Fruit fly (Drosophila melanogaster) whole organism, embryonic: ENCODE measurements around the gene CG33060.

Source experiments
- Abd-B ChIP-seq: fragments of 200-800 bp; sonication (Bioruptor generic); optimal IDR thresholded peaks from 2 replicates; lab custom pipeline; 2018; ENCODE audit warnings: missing biosample characterization, mild to moderate bottlenecking, missing genetic modification characterization, moderate library complexity
- Atf-2 ChIP-seq: fragments of 200-800 bp; sonication (Bioruptor generic); optimal IDR thresholded peaks from 2 replicates; lab custom pipeline; 2016; ENCODE audit warnings: missing biosample characterization, missing genetic modification characterization
- Blimp-1 ChIP-seq: fragments of 200-800 bp; sonication (Bioruptor generic); optimal IDR thresholded peaks from 3 replicates; lab custom pipeline; 2018; ENCODE audit warnings: missing biosample characterization, missing genetic modification characterization, mild to moderate bottlenecking, moderate library complexity, missing genetic modification reagents
- BtbVII ChIP-seq: fragments of 200-800 bp; sonication (Bioruptor generic); optimal IDR thresholded peaks from 3 replicates; lab custom pipeline; 2017; ENCODE audit warnings: missing biosample characterization, mild to moderate bottlenecking, missing genetic modification characterization
- C15 ChIP-seq: fragments of 200-800 bp; sonication (Bioruptor generic); IDR thresholded peaks from 3 replicates; pipeline ENCODE4 v1.3.6; 2022; ENCODE audit warnings: missing biosample characterization, missing genetic modification characterization
- CG10209 ChIP-seq: fragments of 200-800 bp; sonication (Bioruptor generic); optimal IDR thresholded peaks from 3 replicates; lab custom pipeline; 2017; ENCODE audit warnings: missing biosample characterization, mild to moderate bottlenecking, missing genetic modification characterization, missing genetic modification reagents
- CG10565 ChIP-seq: fragments of 200-800 bp; sonication (Bioruptor generic); optimal IDR thresholded peaks from 3 replicates; lab custom pipeline; 2016; ENCODE audit warnings: missing biosample characterization, mild to moderate bottlenecking, missing genetic modification characterization
- CG12659 ChIP-seq: fragments of 200-800 bp; sonication (Bioruptor generic); optimal IDR thresholded peaks from 3 replicates; lab custom pipeline; 2017; ENCODE audit warnings: mild to moderate bottlenecking, missing biosample characterization, missing genetic modification reagents, missing genetic modification characterization
- CG13287 ChIP-seq: fragments of 200-800 bp; sonication (Bioruptor generic); IDR thresholded peaks from 2 replicates; pipeline ENCODE4 v1.3.6; 2022; ENCODE audit warnings: missing biosample characterization, missing genetic modification characterization; ENCODE audit not compliant: partially characterized antibody
- CG13424 ChIP-seq: fragments of 200-800 bp; sonication (Bioruptor generic); optimal IDR thresholded peaks from 2 replicates; lab custom pipeline; 2019; ENCODE audit warnings: missing biosample characterization, mild to moderate bottlenecking, missing genetic modification characterization, moderate library complexity
- CG14441 ChIP-seq: fragments of 200-800 bp; sonication (Bioruptor generic); IDR thresholded peaks from 2 replicates; pipeline ENCODE4 v1.3.6; 2022; ENCODE audit warnings: missing biosample characterization, missing genetic modification characterization
- CG15269 ChIP-seq: fragments of 200-800 bp; sonication (Bioruptor generic); optimal IDR thresholded peaks from 2 replicates; lab custom pipeline; 2018; ENCODE audit warnings: missing biosample characterization, mild to moderate bottlenecking, missing genetic modification characterization, moderate library complexity
- CG1603 ChIP-seq: fragments of 200-800 bp; sonication (Bioruptor generic); optimal IDR thresholded peaks from 2 replicates; lab custom pipeline; 2019; ENCODE audit warnings: missing biosample characterization, mild to moderate bottlenecking, missing genetic modification characterization, moderate library complexity
- CG17802 ChIP-seq: fragments of 200-800 bp; sonication (Bioruptor generic); optimal IDR thresholded peaks from 2 replicates; lab custom pipeline; 2018; ENCODE audit warnings: missing biosample characterization, mild to moderate bottlenecking, missing genetic modification characterization, moderate library complexity
- CG32532 ChIP-seq: fragments of 200-800 bp; sonication (Bioruptor generic); IDR thresholded peaks from 2 replicates; pipeline ENCODE4 v1.3.6; 2022; ENCODE audit warnings: missing biosample characterization, missing genetic modification characterization
- CG42726 ChIP-seq: fragments of 200-800 bp; sonication (Bioruptor generic); IDR thresholded peaks from 2 replicates; pipeline ENCODE4 v1.3.6; 2022; ENCODE audit warnings: missing biosample characterization, missing genetic modification characterization; ENCODE audit not compliant: partially characterized antibody
- CG7357 ChIP-seq: fragments of 200-800 bp; sonication (Bioruptor generic); IDR thresholded peaks from 3 replicates; pipeline ENCODE4 v1.3.6; 2022; ENCODE audit warnings: missing biosample characterization, missing genetic modification characterization
- CG7372 ChIP-seq: fragments of 200-800 bp; sonication (Bioruptor generic); IDR thresholded peaks from 2 replicates; pipeline ENCODE4 v1.3.6; 2022; ENCODE audit warnings: missing biosample characterization, missing genetic modification characterization
- CG7839 ChIP-seq: fragments of 200-800 bp; sonication (Bioruptor generic); optimal IDR thresholded peaks from 3 replicates; lab custom pipeline; 2018; ENCODE audit warnings: missing biosample characterization, mild to moderate bottlenecking, missing genetic modification characterization, moderate library complexity
- CG9609 ChIP-seq: fragments of 200-800 bp; sonication (Bioruptor generic); optimal IDR thresholded peaks from 3 replicates; lab custom pipeline; 2016; ENCODE audit warnings: missing biosample characterization, missing genetic modification characterization
- CoRest ChIP-seq: fragments of 200-800 bp; sonication (Bioruptor generic); optimal IDR thresholded peaks from 3 replicates; lab custom pipeline; 2018; ENCODE audit warnings: missing biosample characterization, mild to moderate bottlenecking, missing genetic modification characterization, moderate library complexity
- Gug ChIP-seq: fragments of 200-800 bp; sonication (Bioruptor generic); IDR thresholded peaks from 4 replicates; pipeline ENCODE4 v1.3.6; 2022; ENCODE audit warnings: missing biosample characterization, missing genetic modification characterization
- HLH3B ChIP-seq: fragments of 200-800 bp; sonication (Bioruptor generic); IDR thresholded peaks from 2 replicates; pipeline ENCODE4 v1.3.6; 2022; ENCODE audit warnings: missing biosample characterization, missing genetic modification characterization
- Meics ChIP-seq: fragments of 200-800 bp; sonication (Bioruptor generic); optimal IDR thresholded peaks from 2 replicates; lab custom pipeline; 2017; ENCODE audit warnings: missing biosample characterization, mild to moderate bottlenecking, missing genetic modification characterization
- NC2α ChIP-seq: fragments of 200-800 bp; sonication (Bioruptor generic); optimal IDR thresholded peaks from 2 replicates; lab custom pipeline; 2016; ENCODE audit warnings: missing biosample characterization, missing genetic modification characterization
- Pdp1 ChIP-seq, 2 experiments: fragments of 200-800 bp; sonication (Bioruptor generic); optimal IDR thresholded peaks; 3 replicates each; lab custom pipeline; 2016; ENCODE audit warnings: missing biosample characterization in 2 of 2, missing genetic modification characterization in 2 of 2, mild to moderate bottlenecking in 1 of 2, moderate library complexity in 1 of 2
- Sox102F ChIP-seq: fragments of 200-800 bp; sonication (Bioruptor generic); optimal IDR thresholded peaks from 2 replicates; lab custom pipeline; 2018; ENCODE audit warnings: missing biosample characterization, mild to moderate bottlenecking, missing genetic modification characterization, moderate library complexity
- Stat92E ChIP-seq, 3 experiments: fragments of >200 bp in 2 of 3; fragments of 200-800 bp in 1 of 3; sonication (Bioruptor generic) in 1 of 3; optimal IDR thresholded peaks; 2 replicates each; lab custom pipeline; 2017 to 2019; ENCODE audit warnings: missing biosample characterization in 3 of 3, missing genetic modification characterization in 3 of 3, mild to moderate bottlenecking in 1 of 3, moderate library complexity in 1 of 3
- Taf1 ChIP-seq: fragments of 200-800 bp; sonication (Bioruptor generic); IDR thresholded peaks from 2 replicates; pipeline ENCODE4 v1.3.6; 2022; ENCODE audit warnings: missing biosample characterization, missing genetic modification characterization
- Vsx1 ChIP-seq: fragments of 200-800 bp; sonication (Bioruptor generic); optimal IDR thresholded peaks from 2 replicates; lab custom pipeline; 2017; ENCODE audit warnings: missing biosample characterization, mild to moderate bottlenecking, missing genetic modification characterization, missing genetic modification reagents
- ara ChIP-seq: fragments of 200-800 bp; sonication (Bioruptor generic); IDR thresholded peaks from 2 replicates; pipeline ENCODE4 v1.3.6; 2022; ENCODE audit warnings: missing biosample characterization, missing genetic modification characterization
- bigmax ChIP-seq: fragments of 200-800 bp; sonication (Bioruptor generic); optimal IDR thresholded peaks from 2 replicates; lab custom pipeline; 2018; ENCODE audit warnings: missing biosample characterization, mild to moderate bottlenecking, missing genetic modification characterization
- chinmo ChIP-seq: fragments of 200-800 bp; sonication (Bioruptor generic); IDR thresholded peaks from 4 replicates; pipeline ENCODE4 v1.3.6; 2022; ENCODE audit warnings: missing biosample characterization, missing genetic modification characterization; ENCODE audit not compliant: partially characterized antibody
- crp ChIP-seq, 2 experiments: fragments of 200-800 bp; sonication (Bioruptor generic); optimal IDR thresholded peaks; 2 replicates in 1 of 2; 3 replicates in 1 of 2; lab custom pipeline; 2017; ENCODE audit warnings: missing biosample characterization in 2 of 2, missing genetic modification characterization in 2 of 2, mild to moderate bottlenecking in 1 of 2, moderate library complexity in 1 of 2
- dysf ChIP-seq: fragments of 200-800 bp; sonication (Bioruptor generic); IDR thresholded peaks from 3 replicates; pipeline ENCODE4 v1.3.6; 2022; ENCODE audit warnings: missing biosample characterization, missing genetic modification characterization
- en ChIP-seq: fragments of 200-800 bp; sonication (Bioruptor generic); optimal IDR thresholded peaks from 2 replicates; lab custom pipeline; 2016; ENCODE audit warnings: missing biosample characterization, missing genetic modification characterization
- jigr1 ChIP-seq: fragments of 200-800 bp; sonication (Bioruptor generic); IDR thresholded peaks from 3 replicates; pipeline ENCODE4 v1.3.6; 2022; ENCODE audit warnings: missing biosample characterization, missing genetic modification characterization
- lab ChIP-seq: fragments of 200-800 bp; sonication (Bioruptor generic); optimal IDR thresholded peaks from 3 replicates; lab custom pipeline; 2017; ENCODE audit warnings: missing biosample characterization, missing genetic modification characterization, mild to moderate bottlenecking, moderate library complexity, missing genetic modification reagents
- mld ChIP-seq: fragments of 200-800 bp; sonication (Bioruptor generic); IDR thresholded peaks from 3 replicates; pipeline ENCODE4 v1.3.6; 2022; ENCODE audit warnings: missing biosample characterization, missing genetic modification characterization; ENCODE audit not compliant: partially characterized antibody
- slbo ChIP-seq: fragments of 200-800 bp; sonication (Bioruptor generic); IDR thresholded peaks from 2 replicates; pipeline ENCODE4 v1.3.6; 2022; ENCODE audit warnings: missing biosample characterization, missing genetic modification characterization
- stwl ChIP-seq: fragments of 200-800 bp; sonication (Bioruptor generic); optimal IDR thresholded peaks from 3 replicates; lab custom pipeline; 2018; ENCODE audit warnings: missing biosample characterization, mild to moderate bottlenecking, missing genetic modification characterization, moderate library complexity
- tap ChIP-seq: fragments of 200-800 bp; optimal IDR thresholded peaks from 3 replicates; lab custom pipeline; 2019; ENCODE audit warnings: missing biosample characterization, mild to moderate bottlenecking, missing genetic modification characterization, moderate library complexity
- tgo ChIP-seq: fragments of 200-800 bp; sonication (Bioruptor generic); IDR thresholded peaks from 3 replicates; pipeline ENCODE4 v1.3.6; 2022; ENCODE audit warnings: missing biosample characterization, missing genetic modification characterization
- tin ChIP-seq: fragments of 200-800 bp; sonication (Bioruptor generic); optimal IDR thresholded peaks from 3 replicates; lab custom pipeline; 2016; ENCODE audit warnings: missing biosample characterization, missing genetic modification characterization
- vvl ChIP-seq: fragments of 200-800 bp; sonication (Bioruptor generic); IDR thresholded peaks from 2 replicates; pipeline ENCODE4 v1.3.6; 2022; ENCODE audit warnings: missing biosample characterization, missing genetic modification characterization
- z ChIP-seq: fragments of 200-800 bp; sonication (Bioruptor generic); IDR thresholded peaks from 3 replicates; pipeline ENCODE4 v1.3.6; 2022; ENCODE audit warnings: missing biosample characterization, missing genetic modification characterization
- zen2 ChIP-seq: fragments of 200-800 bp; sonication (Bioruptor generic); IDR thresholded peaks from 3 replicates; pipeline ENCODE4 v1.3.6; 2022; ENCODE audit warnings: missing biosample characterization, missing genetic modification characterization; ENCODE audit not compliant: partially characterized antibody
- zfh1 ChIP-seq: fragments of 200-800 bp; sonication (Bioruptor generic); IDR thresholded peaks from 3 replicates; pipeline ENCODE4 v1.3.6; 2022; ENCODE audit warnings: missing biosample characterization, missing genetic modification characterization

CG33060 gene

DNA sequence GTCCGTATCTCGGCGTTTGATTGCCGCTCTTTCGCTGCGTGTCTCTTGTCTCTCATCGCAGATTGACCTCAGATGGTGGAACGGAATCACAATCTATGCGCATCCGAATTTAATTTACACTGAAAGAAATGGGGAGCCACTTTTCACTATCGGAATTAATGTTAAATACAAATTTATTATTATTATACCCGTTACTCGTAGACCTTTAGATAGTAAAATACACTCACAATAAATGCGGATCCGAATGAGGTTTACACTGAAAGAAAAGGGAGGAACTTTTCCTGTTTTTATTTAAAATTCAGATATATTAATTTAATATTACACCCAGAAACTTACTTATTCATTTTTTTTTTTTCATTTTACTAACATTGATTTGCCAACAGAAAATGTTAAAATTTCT is 41.8 kb upstream of the CG33060 start (continued):
- TF ChIP-seq CG10209 (peak; percentile 23), Atf-2 (no peak), CG13424 (tag; lab: Kevin White, UChicago) (peak; percentile 41), zfh1 (GFP tag; lab: Robert Waterston, UW) (no peak), CG7839 (tag; lab: Kevin White, UChicago) (peak; percentile 39), CG32532 (no peak), tin (peak; percentile 10), dysf (GFP tag; lab: Robert Waterston, UW) (peak; percentile 61; the same call in 2 of the 3 replicates), CG15269 (tag; lab: Kevin White, UChicago) (peak; percentile 67), CoRest (tag; lab: Kevin White, UChicago) (peak; percentile 20), slbo (GFP tag; lab: Robert Waterston, UW) (peak; percentile 22; the same call in 1 of the 2 replicates), CG7357 (GFP tag; lab: Robert Waterston, UW) (0 out of 3 replicates have a peak, but pooled peaks have one; percentile 21), CG14441 (GFP tag; lab: Robert Waterston, UW) (peak; percentile 33; the same call in 1 of the 2 replicates), Blimp-1 (GFP tag; lab: Kevin White, UChicago) (peak; percentile 22), vvl (peak; percentile 40; the same call in 1 of the 2 replicates), tgo (GFP tag; lab: Robert Waterston, UW) (peak; percentile 43; the same call in 1 of the 3 replicates), chinmo (no peak), mld (no peak), tap (tag; lab: Kevin White, UChicago) (peak; percentile 5), Gug (0 out of 4 replicates have a peak, but pooled peaks have one; percentile 13), Sox102F (peak; percentile 31), Stat92E (GFP tag; optimal IDR thresholded peaks at IDR 0.05; lab: Kevin White, UChicago) (no peak), lab (peak; percentile 19), CG9609 (no peak), en (GFP tag; lab: Kevin White, UChicago) (no peak), Meics (peak; percentile 39)

dm6 chr3L:16290850-16291249 is 40.0 kb upstream of the CG33060 start, which contains the start of gene CG13045:
CG13045 (minus strand) TSS chr3L:16290950.
- TF ChIP-seq CG10565 (GFP tag; lab: Kevin White, UChicago) (no peak), C15 (GFP tag; lab: Robert Waterston, UW) (0 out of 3 replicates have a peak, but pooled peaks have one; percentile 11), stwl (no peak), BtbVII (GFP tag; lab: Kevin White, UChicago) (no peak)

DNA sequence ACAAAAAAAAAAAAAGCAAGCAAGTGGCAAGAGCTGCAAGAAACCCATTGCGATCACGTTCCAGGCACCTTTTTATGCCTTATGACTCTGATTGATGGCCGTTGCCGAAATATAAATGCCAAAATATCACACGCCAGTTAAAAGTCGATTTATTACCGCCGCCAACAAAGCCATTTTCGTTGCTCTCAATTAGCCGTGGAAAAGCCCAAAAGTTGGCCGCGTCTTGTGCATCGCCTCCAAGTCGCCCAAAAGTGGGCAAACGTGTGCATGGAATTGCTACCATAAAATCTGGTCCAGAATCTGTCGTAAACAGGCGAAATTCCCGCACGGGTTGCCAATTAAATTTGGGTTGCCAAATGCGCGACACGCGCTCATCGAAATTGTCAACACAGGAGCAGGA is 39.2 kb upstream of the CG33060 start:
- TF ChIP-seq Abd-B (GFP tag; lab: Kevin White, UChicago) (peak; percentile 11), CG42726 (GFP tag; lab: Robert Waterston, UW) (0 out of 2 replicates have a peak, but pooled peaks have one; percentile 34), CG1603 (no peak), CG17802 (tag; lab: Kevin White, UChicago) (no peak), bigmax (GFP tag; lab: Kevin White, UChicago) (no peak), zen2 (GFP tag; lab: Robert Waterston, UW) (no peak), crp (GFP tag; optimal IDR thresholded peaks at IDR 0.05; lab: Kevin White, UChicago) (no peak), CG13287 (GFP tag; lab: Robert Waterston, UW) (peak; percentile 10; the same call in 1 of the 2 replicates), ara (no peak), Pdp1 (GFP tag; optimal IDR thresholded peaks at IDR 0.05; lab: Kevin White, UChicago) (no peak), HLH3B (GFP tag; lab: Robert Waterston, UW) (no peak), CG12659 (no peak), vvl (no peak), CG7372 (GFP tag; lab: Robert Waterston, UW) (no peak), tap (tag; lab: Kevin White, UChicago) (no peak), z (GFP tag; lab: Robert Waterston, UW) (0 out of 3 replicates have a peak, but pooled peaks have one; percentile 17), NC2α (GFP tag; lab: Kevin White, UChicago) (no peak), Taf1 (no peak), Vsx1 (peak; percentile 49), jigr1 (GFP tag; lab: Robert Waterston, UW) (no peak)
